Fruit fly (Drosophila melanogaster) whole organism, embryonic: ENCODE measurements around the gene CG6330.

Experiments used
- Ada2b ChIP-seq: fragments of 200-800 bp; sonication (Bioruptor generic); IDR thresholded peaks from 2 replicates; pipeline ENCODE4 v1.3.6; 2022; ENCODE audit warnings: missing biosample characterization, missing genetic modification characterization
- Awh ChIP-seq: fragments of 200-800 bp; sonication (Bioruptor generic); IDR thresholded peaks from 2 replicates; pipeline ENCODE4, ENCODE4 v1.3.6; 2022; ENCODE audit warnings: missing biosample characterization, missing genetic modification characterization
- Bgb ChIP-seq: fragments of 200-800 bp; sonication (Bioruptor generic); IDR thresholded peaks from 2 replicates; pipeline ENCODE4 v1.3.6; 2022; ENCODE audit warnings: missing biosample characterization, missing genetic modification characterization; ENCODE audit not compliant: partially characterized antibody
- Blimp-1 ChIP-seq: fragments of 200-800 bp; sonication (Bioruptor generic); optimal IDR thresholded peaks from 3 replicates; lab custom pipeline; 2018; ENCODE audit warnings: missing biosample characterization, missing genetic modification characterization, mild to moderate bottlenecking, moderate library complexity, missing genetic modification reagents
- CG10462 ChIP-seq: fragments of 200-800 bp; sonication (Bioruptor generic); optimal IDR thresholded peaks from 2 replicates; lab custom pipeline; 2016; ENCODE audit warnings: missing biosample characterization, missing genetic modification characterization
- CG11085 ChIP-seq: fragments of 200-800 bp; sonication (Bioruptor generic); IDR thresholded peaks from 2 replicates; pipeline ENCODE4 v1.3.6; 2022; ENCODE audit warnings: missing biosample characterization, missing genetic modification characterization
- CG12155 ChIP-seq: fragments of 200-800 bp; sonication (Bioruptor generic); optimal IDR thresholded peaks from 3 replicates; lab custom pipeline; 2016; ENCODE audit warnings: missing biosample characterization, missing genetic modification characterization
- CG13894 ChIP-seq: fragments of 200-800 bp; sonication (Bioruptor generic); optimal IDR thresholded peaks from 3 replicates; lab custom pipeline; 2018; ENCODE audit warnings: missing biosample characterization, mild to moderate bottlenecking, missing genetic modification characterization, moderate library complexity
- CG15479 ChIP-seq: fragments of 200-800 bp; sonication (Bioruptor generic); optimal IDR thresholded peaks from 3 replicates; lab custom pipeline; 2019; ENCODE audit warnings: missing biosample characterization, mild to moderate bottlenecking, missing genetic modification characterization, moderate library complexity
- CG1647 ChIP-seq: fragments of 200-800 bp; sonication (Bioruptor generic); optimal IDR thresholded peaks from 3 replicates; lab custom pipeline; 2016; ENCODE audit warnings: missing biosample characterization, missing genetic modification characterization
- CG2875 ChIP-seq: fragments of 200-800 bp; sonication (Bioruptor generic); optimal IDR thresholded peaks from 2 replicates; lab custom pipeline; 2017; ENCODE audit warnings: missing biosample characterization, mild to moderate bottlenecking, missing genetic modification characterization, missing genetic modification reagents
- CG31388 ChIP-seq: fragments of 200-800 bp; sonication (Bioruptor generic); optimal IDR thresholded peaks from 2 replicates; lab custom pipeline; 2016; ENCODE audit warnings: missing biosample characterization, missing genetic modification characterization
- CG4707 ChIP-seq: fragments of 200-800 bp; sonication (Bioruptor generic); optimal IDR thresholded peaks from 2 replicates; lab custom pipeline; 2018; ENCODE audit warnings: missing biosample characterization, mild to moderate bottlenecking, missing genetic modification characterization, moderate library complexity
- CG4820 ChIP-seq: fragments of 200-800 bp; sonication (Bioruptor generic); optimal IDR thresholded peaks from 3 replicates; lab custom pipeline; 2016; ENCODE audit warnings: missing biosample characterization, missing genetic modification characterization
- CG5180 ChIP-seq: fragments of 200-800 bp; sonication (Bioruptor generic); optimal IDR thresholded peaks from 3 replicates; lab custom pipeline; 2017; ENCODE audit warnings: missing biosample characterization, missing genetic modification characterization, mild to moderate bottlenecking, moderate library complexity, missing genetic modification reagents
- CG6175 ChIP-seq: fragments of 200-800 bp; sonication (Bioruptor generic); IDR thresholded peaks from 3 replicates; pipeline ENCODE4 v1.3.6; 2022; ENCODE audit warnings: missing biosample characterization, missing genetic modification characterization
- CG6272 ChIP-seq: fragments of 200-800 bp; sonication (Bioruptor generic); IDR thresholded peaks from 2 replicates; pipeline ENCODE4 v1.3.6; 2022; ENCODE audit warnings: missing biosample characterization, missing genetic modification characterization
- CG8089 ChIP-seq: fragments of 200-800 bp; sonication (Bioruptor generic); optimal IDR thresholded peaks from 3 replicates; lab custom pipeline; 2016; ENCODE audit warnings: missing biosample characterization, missing genetic modification characterization
- E2f2 ChIP-seq: fragments of 200-800 bp; sonication (Bioruptor generic); IDR thresholded peaks from 2 replicates; pipeline ENCODE4 v1.3.6; 2022; ENCODE audit warnings: missing biosample characterization, missing genetic modification characterization
- Fer1 ChIP-seq: fragments of 200-800 bp; sonication (Bioruptor generic); optimal IDR thresholded peaks from 2 replicates; lab custom pipeline; 2017; ENCODE audit warnings: missing biosample characterization, mild to moderate bottlenecking, missing genetic modification characterization
- Fer3 ChIP-seq: fragments of 200-800 bp; sonication (Bioruptor generic); optimal IDR thresholded peaks from 2 replicates; lab custom pipeline; 2018; ENCODE audit warnings: missing biosample characterization, mild to moderate bottlenecking, missing genetic modification characterization, moderate library complexity
- HmgZ ChIP-seq: fragments of 200-800 bp; sonication (Bioruptor generic); optimal IDR thresholded peaks from 2 replicates; lab custom pipeline; 2018; ENCODE audit warnings: missing biosample characterization, mild to moderate bottlenecking, missing genetic modification characterization
- Mes4 ChIP-seq: fragments of 200-800 bp; sonication (Bioruptor generic); optimal IDR thresholded peaks from 2 replicates; lab custom pipeline; 2016; ENCODE audit warnings: missing biosample characterization, missing genetic modification characterization
- Nf-YB ChIP-seq: fragments of 200-800 bp; sonication (Bioruptor generic); optimal IDR thresholded peaks from 3 replicates; lab custom pipeline; 2019; ENCODE audit warnings: missing biosample characterization, mild to moderate bottlenecking, missing genetic modification characterization, moderate library complexity
- Rx ChIP-seq: fragments of 200-800 bp; sonication (Bioruptor generic); IDR thresholded peaks from 2 replicates; pipeline ENCODE4 v1.3.6; 2022; ENCODE audit warnings: missing biosample characterization, missing genetic modification characterization
- Scr ChIP-seq: fragments of 200-800 bp; sonication (Bioruptor generic); IDR thresholded peaks from 2 replicates; pipeline ENCODE4 v1.3.6; 2022; ENCODE audit warnings: missing biosample characterization, missing genetic modification characterization; ENCODE audit not compliant: partially characterized antibody
- Sry-β ChIP-seq: fragments of 200-800 bp; sonication (Bioruptor generic); optimal IDR thresholded peaks from 2 replicates; lab custom pipeline; 2018; ENCODE audit warnings: missing biosample characterization, mild to moderate bottlenecking, missing genetic modification characterization, moderate library complexity
- Sry-δ ChIP-seq: fragments of 200-800 bp; sonication (Bioruptor generic); optimal IDR thresholded peaks from 2 replicates; lab custom pipeline; 2016; ENCODE audit warnings: missing biosample characterization, missing genetic modification characterization
- Tbp ChIP-seq: fragments of >200 bp; optimal IDR thresholded peaks from 2 replicates; lab custom pipeline; 2018; ENCODE audit warnings: missing biosample characterization, missing genetic modification characterization
- Trl ChIP-seq, 3 experiments: fragments of >200 bp in 2 of 3; fragments of 200-800 bp in 1 of 3; sonication (Bioruptor generic) in 1 of 3; optimal IDR thresholded peaks; 2 replicates in 1 of 3; 3 replicates in 2 of 3; lab custom pipeline; 2016 to 2017; ENCODE audit warnings: missing biosample characterization in 1 of 3, missing genetic modification characterization in 1 of 3
- ara ChIP-seq: fragments of 200-800 bp; sonication (Bioruptor generic); IDR thresholded peaks from 2 replicates; pipeline ENCODE4 v1.3.6; 2022; ENCODE audit warnings: missing biosample characterization, missing genetic modification characterization
- croc ChIP-seq: fragments of 200-800 bp; sonication (Bioruptor generic); conservative IDR thresholded peaks from 3 replicates; pipeline ENCODE4 v1.3.6; 2022; ENCODE audit warnings: missing biosample characterization, missing genetic modification characterization
- crol ChIP-seq: fragments of 200-800 bp; sonication (Bioruptor generic); IDR thresholded peaks from 2 replicates; pipeline ENCODE4 v1.3.6; 2022; ENCODE audit warnings: missing biosample characterization, missing genetic modification characterization
- dysf ChIP-seq: fragments of 200-800 bp; sonication (Bioruptor generic); IDR thresholded peaks from 3 replicates; pipeline ENCODE4 v1.3.6; 2022; ENCODE audit warnings: missing biosample characterization, missing genetic modification characterization
- eyg ChIP-seq: fragments of 200-800 bp; sonication (Bioruptor generic); optimal IDR thresholded peaks from 3 replicates; lab custom pipeline; 2016; ENCODE audit warnings: missing biosample characterization, missing genetic modification characterization
- fd3F ChIP-seq: fragments of 200-800 bp; sonication (Bioruptor generic); optimal IDR thresholded peaks from 2 replicates; lab custom pipeline; 2018; ENCODE audit warnings: missing biosample characterization, mild to moderate bottlenecking, missing genetic modification characterization, moderate library complexity
- fru ChIP-seq: fragments of >200 bp; optimal IDR thresholded peaks from 2 replicates; lab custom pipeline; 2017
- insv ChIP-seq, 2 experiments: fragments of 200-800 bp; sonication (Bioruptor generic); optimal IDR thresholded peaks; 3 replicates each; lab custom pipeline; 2016 to 2018; ENCODE audit warnings: missing biosample characterization in 2 of 2, missing genetic modification characterization in 2 of 2
- lov ChIP-seq, 2 experiments: fragments of 200-800 bp in 1 of 2; fragments of >200 bp in 1 of 2; sonication (Bioruptor generic) in 1 of 2; IDR thresholded peaks in 1 of 2; optimal IDR thresholded peaks in 1 of 2; 2 replicates in 1 of 2; 3 replicates in 1 of 2; pipeline versions ENCODE4 v1.3.6 to Lab custom; 2017 to 2022; ENCODE audit warnings: missing biosample characterization in 1 of 2, missing genetic modification characterization in 1 of 2
- mirr ChIP-seq: fragments of 200-800 bp; sonication (Bioruptor generic); optimal IDR thresholded peaks from 3 replicates; lab custom pipeline; 2018; ENCODE audit warnings: missing biosample characterization, mild to moderate bottlenecking, missing genetic modification characterization
- nmo ChIP-seq: fragments of 200-800 bp; sonication (Bioruptor generic); optimal IDR thresholded peaks from 2 replicates; lab custom pipeline; 2018; ENCODE audit warnings: missing biosample characterization, mild to moderate bottlenecking, missing genetic modification characterization, moderate library complexity
- onecut ChIP-seq: fragments of 200-800 bp; sonication (Bioruptor generic); IDR thresholded peaks from 2 replicates; pipeline ENCODE4 v1.3.6; 2022; ENCODE audit warnings: missing biosample characterization, missing genetic modification characterization
- pan ChIP-seq, 4 experiments: fragments of >200 bp in 3 of 4; fragments of 200-800 bp in 1 of 4; sonication (Bioruptor generic) in 1 of 4; optimal IDR thresholded peaks in 3 of 4; IDR thresholded peaks in 1 of 4; 2 replicates each; pipeline versions ENCODE4 v1.3.6 to Lab custom; 2017 to 2022; ENCODE audit warnings: missing biosample characterization in 2 of 4, missing genetic modification characterization in 2 of 4, mixed read lengths in 1 of 4
- rib ChIP-seq: fragments of 200-800 bp; sonication (Bioruptor generic); IDR thresholded peaks from 2 replicates; pipeline ENCODE4 v1.3.6; 2022; ENCODE audit warnings: missing biosample characterization, missing genetic modification characterization
- seq ChIP-seq: fragments of 200-800 bp; sonication (Bioruptor generic); IDR thresholded peaks from 2 replicates; pipeline ENCODE4 v1.3.6; 2022; ENCODE audit warnings: missing biosample characterization, missing genetic modification characterization
- ttk ChIP-seq: fragments of 200-800 bp; sonication (Bioruptor generic); IDR thresholded peaks from 2 replicates; pipeline ENCODE4 v2.1.2; 2022; ENCODE audit warnings: missing biosample characterization, missing genetic modification characterization
- tx ChIP-seq: fragments of 200-800 bp; sonication (Bioruptor generic); optimal IDR thresholded peaks from 2 replicates; lab custom pipeline; 2016; ENCODE audit warnings: missing biosample characterization, missing genetic modification characterization
- unc-4 ChIP-seq: fragments of 200-800 bp; sonication (Bioruptor generic); IDR thresholded peaks from 2 replicates; pipeline ENCODE4 v1.3.6; 2022; ENCODE audit warnings: missing biosample characterization, missing genetic modification characterization; ENCODE audit not compliant: partially characterized antibody
- wdn ChIP-seq: fragments of 200-800 bp; sonication (Bioruptor generic); IDR thresholded peaks from 2 replicates; pipeline ENCODE4 v1.3.6; 2022; ENCODE audit warnings: missing biosample characterization, missing genetic modification characterization
- yki ChIP-seq: fragments of >200 bp; optimal IDR thresholded peaks from 3 replicates; lab custom pipeline; 2018

The CG6330 gene

dm6 chr3R:26988412-26988981, 30.2 kb upstream of the CG6330 start, which contains the start of gene CG31075 (continued):
- TF ChIP-seq CG11085 = 0 out of 2 replicates have a peak, but pooled peaks have one; percentile 16
- TF ChIP-seq Rx = no peak
- TF ChIP-seq onecut (GFP tag; lab: Robert Waterston, UW) = peak; percentile 79
- no peak for TF ChIP-seq crol (GFP tag; lab: Robert Waterston, UW)
- TF ChIP-seq ara (GFP tag; lab: Robert Waterston, UW) = no peak
- TF ChIP-seq CG31388 (GFP tag; lab: Kevin White, UChicago) = no peak
- TF ChIP-seq Nf-YB (GFP tag; lab: Kevin White, UChicago) = no peak
- no peak for TF ChIP-seq CG5180 (GFP tag; lab: Kevin White, UChicago)
- peak; percentile 49 for TF ChIP-seq CG13894 (tag; lab: Kevin White, UChicago)
- no peak for TF ChIP-seq CG15479
- no peak for TF ChIP-seq rib (GFP tag; lab: Robert Waterston, UW)
- peak; percentile 37 for TF ChIP-seq CG12155 (GFP tag; lab: Kevin White, UChicago)
- TF ChIP-seq Sry-β = no peak
- no peak for TF ChIP-seq lov (optimal IDR thresholded peaks at IDR 0.05; lab: Kevin White, UChicago)
- no peak for TF ChIP-seq lov (GFP tag; IDR thresholded peaks at IDR 0.05; lab: Robert Waterston, UW)
- peak; percentile 5 for TF ChIP-seq fd3F (GFP tag; lab: Kevin White, UChicago)
- no peak for TF ChIP-seq CG10462 (GFP tag; lab: Kevin White, UChicago)
- no peak for TF ChIP-seq fru (lab: Kevin White, UChicago)
- peak; percentile 83 for TF ChIP-seq dysf (GFP tag; lab: Robert Waterston, UW)
- peak; percentile 43; the same call in 1 of the 2 replicates for TF ChIP-seq E2f2 (GFP tag; lab: Robert Waterston, UW)
- peak; percentile 26 for TF ChIP-seq Blimp-1 (GFP tag; lab: Kevin White, UChicago)
- TF ChIP-seq unc-4 (GFP tag; lab: Robert Waterston, UW) = no peak
- TF ChIP-seq Scr (GFP tag; lab: Robert Waterston, UW) = no peak
- no peak for TF ChIP-seq yki (lab: Kevin White, UChicago)
- no peak for TF ChIP-seq Bgb
- TF ChIP-seq Mes4 (GFP tag; lab: Kevin White, UChicago) = no peak
- TF ChIP-seq CG4820 (GFP tag; lab: Kevin White, UChicago) = no peak
- TF ChIP-seq Tbp (GFP tag; lab: Kevin White, UChicago) = no peak
- no peak for TF ChIP-seq Trl (optimal IDR thresholded peaks at IDR 0.05; lab: Kevin White, UChicago)
- TF ChIP-seq Trl (GFP tag; optimal IDR thresholded peaks at IDR 0.05; lab: Kevin White, UChicago) = no peak
- no peak for TF ChIP-seq tx (GFP tag; lab: Kevin White, UChicago)
- TF ChIP-seq CG2875 (GFP tag; lab: Kevin White, UChicago) = no peak
- TF ChIP-seq mirr (GFP tag; lab: Kevin White, UChicago) = no peak
- peak; percentile 75 for TF ChIP-seq Fer1 (GFP tag; lab: Kevin White, UChicago)
- no peak for TF ChIP-seq Sry-δ (GFP tag; lab: Kevin White, UChicago)
- peak; percentile 54 for TF ChIP-seq wdn (GFP tag; lab: Robert Waterston, UW)
- TF ChIP-seq pan (optimal IDR thresholded peaks at IDR 0.05; lab: Kevin White, UChicago) = no peak
- TF ChIP-seq pan (GFP tag; optimal IDR thresholded peaks at IDR 0.05 in 1 of 2, IDR thresholded peaks at IDR 0.05 in 1 of 2) = peak in 1 of 2 experiments; percentile 62
- peak; percentile 81 for TF ChIP-seq Fer3 (tag; lab: Kevin White, UChicago)
- TF ChIP-seq ttk (GFP tag; lab: Robert Waterston, UW) = peak; percentile 36; the same call in 1 of the 2 replicates
- TF ChIP-seq Ada2b (GFP tag; lab: Robert Waterston, UW) = peak; percentile 86
- no peak for TF ChIP-seq eyg
- peak; percentile 22 for TF ChIP-seq HmgZ (tag; lab: Kevin White, UChicago)
- TF ChIP-seq CG1647 (GFP tag; lab: Kevin White, UChicago) = no peak
- TF ChIP-seq CG4707 (GFP tag; lab: Kevin White, UChicago) = peak; percentile 93
- no peak for TF ChIP-seq croc (GFP tag; lab: Robert Waterston, UW)
- peak; percentile 53 for TF ChIP-seq seq
- TF ChIP-seq Awh (GFP tag; lab: Robert Waterston, UW) = peak; percentile 50; the same call in 1 of the 2 replicates
- TF ChIP-seq CG6272 (GFP tag; lab: Robert Waterston, UW) = no peak
- TF ChIP-seq nmo (GFP tag; lab: Kevin White, UChicago) = peak; percentile 60
- no peak for TF ChIP-seq insv (GFP tag; optimal IDR thresholded peaks at IDR 0.05; lab: Kevin White, UChicago)
- no peak for TF ChIP-seq CG8089
- no peak for TF ChIP-seq CG6175 (GFP tag; lab: Robert Waterston, UW)
